Worm (Caenorhabditis elegans): ENCODE data around the gene pgap-2.

Gene pgap-2

DNA sequence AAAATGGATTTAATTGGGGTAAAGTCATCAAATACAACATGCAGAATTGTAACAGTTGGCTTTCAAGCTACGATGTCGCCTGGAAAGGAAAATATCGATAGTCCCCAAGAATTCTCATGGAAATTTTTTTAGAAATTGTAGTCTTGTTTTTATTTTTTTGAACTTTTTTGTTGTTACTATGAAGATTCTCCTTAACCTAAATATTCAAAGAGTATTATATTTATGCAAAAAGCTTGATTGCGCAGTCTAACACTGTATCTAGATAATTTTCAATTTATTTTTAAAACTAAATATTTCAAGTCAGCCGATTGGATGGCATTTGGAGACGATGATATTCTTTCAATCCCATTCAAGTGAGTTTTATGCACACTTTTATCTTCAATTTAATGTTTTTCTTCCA, at the start of gene pgap-2:
Gene pgap-2 (plus strand): TSS at position 301 of the 400 bp plus-strand sequence.
- TF ChIP-seq tbx-2 (tag; optimal IDR thresholded peaks at IDR 0.05) (no peak), ceh-34 (tag; optimal IDR thresholded peaks at IDR 0.05) (no peak), pag-3 (tag; optimal IDR thresholded peaks at IDR 0.05; ENCODE audit: borderline replicate concordance) (no peak), pha-4 (tag; optimal IDR thresholded peaks at IDR 0.05) (no peak), ceh-9 (tag; optimal IDR thresholded peaks at IDR 0.05) (no peak), mec-3 (tag; optimal IDR thresholded peaks at IDR 0.05; ENCODE audit: borderline replicate concordance) (no peak), ceh-30 (tag; optimal IDR thresholded peaks at IDR 0.05) (no peak), nfya-1 (tag; optimal IDR thresholded peaks at IDR 0.05) (no peak), ceh-6 (GFP tag; optimal IDR thresholded peaks at IDR 0.05) (no peak)

DNA sequence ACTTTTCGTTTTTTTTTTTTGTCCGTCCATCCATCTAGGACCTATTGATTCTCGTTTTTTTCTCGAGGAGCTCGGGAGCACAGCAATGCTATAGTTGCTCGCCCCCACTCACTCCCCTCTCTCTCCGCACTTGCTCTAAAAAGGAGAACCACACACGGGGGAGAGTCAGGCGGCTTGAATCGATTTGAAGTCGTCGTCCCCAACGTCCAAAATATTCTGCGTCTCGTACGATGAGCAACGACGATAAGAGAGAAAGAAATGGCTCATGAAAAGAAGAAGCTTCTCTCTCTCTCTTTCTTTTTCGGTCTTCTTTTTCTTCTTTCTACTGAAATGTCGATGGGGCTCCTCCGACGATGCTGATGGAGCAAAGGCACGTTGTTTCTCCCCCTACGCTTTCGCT, 48.9 kb upstream of the pgap-2 start:
- TF ChIP-seq ceh-31 (tag; optimal IDR thresholded peaks at IDR 0.05) (peak; percentile 79), elt-2 (tag; optimal IDR thresholded peaks at IDR 0.05) (no peak), elt-4 (tag; optimal IDR thresholded peaks at IDR 0.05) (no peak), lim-6 (tag; optimal IDR thresholded peaks at IDR 0.05) (peak; percentile 9), ceh-45 (GFP tag; IDR thresholded peaks at IDR 0.05) (no peak), ahr-1 (tag; optimal IDR thresholded peaks at IDR 0.05) (no peak), unc-42 (tag; optimal IDR thresholded peaks at IDR 0.05) (peak; percentile 66), gmeb-2 (tag; optimal IDR thresholded peaks at IDR 0.05) (no peak), C08G9.2 (tag; optimal IDR thresholded peaks at IDR 0.05) (no peak), fax-1 (tag; optimal IDR thresholded peaks at IDR 0.05) (no peak), ttx-3 (tag; optimal IDR thresholded peaks at IDR 0.05) (no peak), ceh-30 (tag; optimal IDR thresholded peaks at IDR 0.05) (no peak), unc-3 (GFP tag; conservative IDR thresholded peaks at IDR 0.05) (no peak), unc-3 (tag; optimal IDR thresholded peaks at IDR 0.05) (no peak), unc-86 (tag; optimal IDR thresholded peaks at IDR 0.05) (no peak), ceh-9 (tag; optimal IDR thresholded peaks at IDR 0.05) (no peak), ceh-48 (tag; optimal IDR thresholded peaks at IDR 0.05) (peak; percentile 79), ceh-18 (tag; optimal IDR thresholded peaks at IDR 0.05) (no peak), F13H6.1 (tag; optimal IDR thresholded peaks at IDR 0.05) (no peak), nhr-232 (tag; optimal IDR thresholded peaks at IDR 0.05) (no peak), nfya-1 (tag; optimal IDR thresholded peaks at IDR 0.05) (peak; percentile 20), ref-2 (tag; optimal IDR thresholded peaks at IDR 0.05) (no peak), madf-2 (tag; optimal IDR thresholded peaks at IDR 0.05) (no peak), mec-3 (tag; optimal IDR thresholded peaks at IDR 0.05; ENCODE audit: borderline replicate concordance) (no peak), hlh-6 (tag; optimal IDR thresholded peaks at IDR 0.05) (no peak), fkh-6 (tag; optimal IDR thresholded peaks at IDR 0.05) (no peak), ceh-19 (GFP tag; optimal IDR thresholded peaks at IDR 0.05) (no peak), hlh-8 (tag; optimal IDR thresholded peaks at IDR 0.05) (no peak), hlh-30 (tag; optimal IDR thresholded peaks at IDR 0.05; ENCODE audit: insufficient read depth) (no peak), pag-3 (tag; optimal IDR thresholded peaks at IDR 0.05; ENCODE audit: borderline replicate concordance) (no peak)

DNA sequence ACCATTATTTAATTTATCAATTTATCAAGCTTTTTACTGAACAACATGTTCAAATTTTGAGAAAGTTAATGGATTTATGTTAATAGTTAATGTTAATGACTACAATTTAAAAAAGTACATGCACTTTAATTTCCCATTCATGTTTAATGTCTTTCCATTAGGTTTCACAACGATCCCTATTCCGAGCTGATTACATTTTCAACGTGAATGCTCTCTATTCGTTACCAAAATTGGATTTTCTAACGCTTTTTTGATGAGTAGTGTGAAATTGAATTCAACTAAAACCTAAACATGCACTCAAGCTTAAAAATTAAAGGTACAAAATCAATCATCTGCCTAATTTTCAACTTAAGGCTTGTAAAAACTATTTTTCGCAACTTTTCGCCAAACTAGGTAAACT, 47.9 kb upstream of the pgap-2 start:
- TF ChIP-seq unc-42 (tag; optimal IDR thresholded peaks at IDR 0.05) = peak; percentile 56
- no peak for TF ChIP-seq hlh-30 (tag; optimal IDR thresholded peaks at IDR 0.05; ENCODE audit: insufficient read depth)

DNA sequence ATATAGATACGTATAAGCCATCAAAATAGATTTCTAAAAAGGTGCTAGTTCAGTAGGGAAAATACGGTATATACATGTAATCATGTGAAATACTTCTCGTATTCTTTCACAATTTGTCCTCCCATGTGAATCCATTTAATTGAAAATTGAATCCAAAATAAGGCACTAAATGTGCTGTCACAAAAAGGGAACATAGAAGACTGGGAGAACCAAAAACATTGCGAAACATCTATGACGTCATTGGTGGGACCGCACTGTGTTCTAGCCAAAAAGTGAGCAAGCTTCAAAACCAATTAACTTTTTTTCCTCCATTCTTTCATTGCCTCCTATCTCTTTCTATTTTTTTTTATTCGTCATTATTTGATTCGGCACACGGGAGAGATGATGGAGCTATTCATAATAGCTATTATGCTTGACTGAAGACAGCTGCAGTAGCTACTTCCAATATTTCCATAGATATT, 46.9 kb upstream of the pgap-2 start, which contains the start of gene cdka-1:
Gene cdka-1 (plus strand): TSS at position 411 of the 461 bp plus-strand sequence.
- no peak for TF ChIP-seq sox-4 (tag; optimal IDR thresholded peaks at IDR 0.05)
- no peak for TF ChIP-seq dmd-4 (tag; optimal IDR thresholded peaks at IDR 0.05; ENCODE audit: borderline replicate concordance)
- no peak for TF ChIP-seq elt-2 (tag; optimal IDR thresholded peaks at IDR 0.05)
- TF ChIP-seq sox-2 (GFP tag; IDR thresholded peaks at IDR 0.05) = no peak
- no peak for TF ChIP-seq tbx-2 (tag; optimal IDR thresholded peaks at IDR 0.05)
- no peak for TF ChIP-seq hlh-8 (tag; optimal IDR thresholded peaks at IDR 0.05)
- no peak for TF ChIP-seq tbx-7 (tag; optimal IDR thresholded peaks at IDR 0.05)
- TF ChIP-seq nhr-232 (tag; optimal IDR thresholded peaks at IDR 0.05) = no peak
- TF ChIP-seq madf-2 (tag; optimal IDR thresholded peaks at IDR 0.05) = no peak
- TF ChIP-seq lin-11 (tag; optimal IDR thresholded peaks at IDR 0.05) = no peak
- no peak for TF ChIP-seq ama-1 (optimal IDR thresholded peaks at IDR 0.05)
- TF ChIP-seq ceh-2 (tag; optimal IDR thresholded peaks at IDR 0.05) = no peak
- no peak for TF ChIP-seq ceh-45 (GFP tag; IDR thresholded peaks at IDR 0.05)
- no peak for TF ChIP-seq ceh-31 (tag; optimal IDR thresholded peaks at IDR 0.05)
- TF ChIP-seq ceh-22 (tag; optimal IDR thresholded peaks at IDR 0.05) = no peak
- no peak for TF ChIP-seq fax-1 (tag; optimal IDR thresholded peaks at IDR 0.05)
- TF ChIP-seq pros-1 (tag; optimal IDR thresholded peaks at IDR 0.05) = no peak
- no peak for TF ChIP-seq npax-4 (tag; optimal IDR thresholded peaks at IDR 0.05)
- TF ChIP-seq dve-1 (tag; optimal IDR thresholded peaks at IDR 0.05) = no peak
- no peak for TF ChIP-seq unc-42 (tag; optimal IDR thresholded peaks at IDR 0.05)

Data from whole organism, late embryonic.